Worm (Caenorhabditis elegans) whole organism, L1 larva: Measurements from ENCODE around the gene alh-4.

Experiments used
- C04F5.9 ChIP-seq: sonication (generic microtip); optimal IDR thresholded peaks from 2 replicates; lab custom pipeline; 2016; ENCODE audit warnings: missing genetic modification characterization, missing compliant biosample characterization
- blmp-1 ChIP-seq: fragments of 150-350 bp; optimal IDR thresholded peaks from 2 replicates; lab custom pipeline; 2014; ENCODE audit warnings: missing biosample characterization, missing genetic modification characterization
- ceh-63 ChIP-seq: fragments of 200-800 bp; sonication (Bioruptor generic); optimal IDR thresholded peaks from 2 replicates; lab custom pipeline; 2018; ENCODE audit warnings: mild to moderate bottlenecking, missing genetic modification characterization, missing compliant biosample characterization
- ceh-8 ChIP-seq: fragments of 200-800 bp; sonication (Bioruptor generic); optimal IDR thresholded peaks from 2 replicates; lab custom pipeline; 2018; ENCODE audit warnings: mild to moderate bottlenecking, missing genetic modification characterization, moderate library complexity, missing compliant biosample characterization
- ceh-88 ChIP-seq: fragments of 200-800 bp; sonication (Bioruptor generic); IDR thresholded peaks from 2 replicates; pipeline ENCODE4 v1.3.6; 2022; ENCODE audit warnings: missing genetic modification characterization, missing compliant biosample characterization
- ces-1 ChIP-seq: fragments of 150-350 bp; optimal IDR thresholded peaks from 2 replicates; lab custom pipeline; 2014; ENCODE audit warnings: missing biosample characterization, missing genetic modification reagents, missing genetic modification characterization
- dsc-1 ChIP-seq: sonication (generic microtip); optimal IDR thresholded peaks from 2 replicates; lab custom pipeline; 2016; ENCODE audit warnings: mild to moderate bottlenecking, missing genetic modification characterization, missing compliant biosample characterization
- efl-1 ChIP-seq, 4 experiments: fragments of 150-350 bp; optimal IDR thresholded peaks in 3 of 4; peaks in 1 of 4; 1 replicate in 1 of 4; 2 replicates in 3 of 4; lab custom pipeline; 2014; ENCODE audit warnings: missing biosample characterization in 2 of 4, missing genetic modification characterization in 2 of 4, missing genetic modification reagents in 2 of 4
- elt-2 ChIP-seq: sonication (generic microtip); optimal IDR thresholded peaks from 2 replicates; lab custom pipeline; 2016; ENCODE audit warnings: missing genetic modification characterization, mild to moderate bottlenecking, inconsistent platforms, missing compliant biosample characterization, missing genetic modification reagents
- elt-3 ChIP-seq, 6 experiments: fragments of 150-350 bp in 1 of 6; sonication (generic microtip); optimal IDR thresholded peaks; 2 replicates each; lab custom pipeline; 2017 to 2018; ENCODE audit warnings: missing biosample characterization in 6 of 6, missing genetic modification characterization in 6 of 6, inconsistent platforms in 1 of 6
- fkh-10 ChIP-seq: sonication (generic microtip); optimal IDR thresholded peaks from 2 replicates; lab custom pipeline; 2017; ENCODE audit warnings: missing biosample characterization, missing genetic modification reagents, missing genetic modification characterization
- fkh-4 ChIP-seq: sonication (generic microtip); optimal IDR thresholded peaks from 2 replicates; lab custom pipeline; 2016; ENCODE audit warnings: missing compliant biosample characterization, missing genetic modification characterization, borderline replicate concordance
- fkh-8 ChIP-seq: sonication (generic microtip); optimal IDR thresholded peaks from 2 replicates; lab custom pipeline; 2016; ENCODE audit warnings: mild to moderate bottlenecking, missing genetic modification characterization, missing compliant biosample characterization
- fos-1 ChIP-seq: fragments of 150-350 bp; optimal IDR thresholded peaks from 2 replicates; lab custom pipeline; 2014; ENCODE audit warnings: missing biosample characterization, missing genetic modification characterization
- hlh-4 ChIP-seq: sonication (generic microtip); optimal IDR thresholded peaks from 2 replicates; lab custom pipeline; 2016; ENCODE audit warnings: mild to moderate bottlenecking, missing genetic modification characterization, missing compliant biosample characterization
- hpl-2 ChIP-seq: fragments of 150-350 bp; optimal IDR thresholded peaks from 2 replicates; lab custom pipeline; 2014; ENCODE audit warnings: missing biosample characterization, missing genetic modification reagents, missing genetic modification characterization
- jun-1 ChIP-seq: fragments of 150-350 bp; optimal IDR thresholded peaks from 2 replicates; lab custom pipeline; 2014; ENCODE audit warnings: missing biosample characterization, missing genetic modification reagents, missing genetic modification characterization
- lin-14 ChIP-seq: fragments of 200-800 bp; sonication (Bioruptor generic); optimal IDR thresholded peaks from 2 replicates; lab custom pipeline; 2018; ENCODE audit warnings: mild to moderate bottlenecking, missing genetic modification characterization, moderate library complexity, missing compliant biosample characterization
- lin-15B ChIP-seq: fragments of 150-350 bp; sonication (generic microtip); optimal IDR thresholded peaks from 3 replicates; lab custom pipeline; 2014; ENCODE audit warnings: missing biosample characterization, missing genetic modification characterization
- lin-35 ChIP-seq, 2 experiments: fragments of 150-350 bp; optimal IDR thresholded peaks; 2 replicates each; lab custom pipeline; 2014; ENCODE audit warnings: missing biosample characterization in 2 of 2, missing genetic modification characterization in 2 of 2, missing genetic modification reagents in 2 of 2
- lsy-2 ChIP-seq, 2 experiments: fragments of 150-350 bp; optimal IDR thresholded peaks; 2 replicates each; lab custom pipeline; 2014; ENCODE audit warnings: missing biosample characterization in 2 of 2, missing genetic modification characterization in 2 of 2
- mdl-1 ChIP-seq, 2 experiments: fragments of 150-350 bp; optimal IDR thresholded peaks; 2 replicates each; lab custom pipeline; 2014 to 2017; ENCODE audit warnings: missing biosample characterization in 2 of 2, missing genetic modification characterization in 2 of 2, inconsistent platforms in 1 of 2
- mef-2 ChIP-seq: fragments of 150-350 bp; optimal IDR thresholded peaks from 2 replicates; lab custom pipeline; 2014; ENCODE audit warnings: missing biosample characterization, missing genetic modification characterization
- mep-1 ChIP-seq: fragments of 150-350 bp; optimal IDR thresholded peaks from 2 replicates; lab custom pipeline; 2014; ENCODE audit warnings: missing biosample characterization, missing genetic modification characterization
- nhr-11 ChIP-seq: fragments of 150-350 bp; optimal IDR thresholded peaks from 2 replicates; lab custom pipeline; 2014; ENCODE audit warnings: missing biosample characterization, missing genetic modification characterization
- nhr-12 ChIP-seq: sonication (generic microtip); optimal IDR thresholded peaks from 2 replicates; lab custom pipeline; 2017; ENCODE audit warnings: missing biosample characterization, missing genetic modification characterization
- nhr-19 ChIP-seq: fragments of 200-800 bp; sonication (Bioruptor generic); conservative IDR thresholded peaks from 2 replicates; pipeline ENCODE4 v1.3.6; 2022; ENCODE audit warnings: missing genetic modification characterization, missing compliant biosample characterization
- nhr-20 ChIP-seq: sonication (generic microtip); optimal IDR thresholded peaks from 2 replicates; lab custom pipeline; 2016; ENCODE audit warnings: mild to moderate bottlenecking, missing genetic modification characterization, missing compliant biosample characterization
- nhr-71 ChIP-seq: sonication (generic microtip); optimal IDR thresholded peaks from 2 replicates; lab custom pipeline; 2016; ENCODE audit warnings: mild to moderate bottlenecking, missing genetic modification characterization, moderate library complexity, missing compliant biosample characterization
- nhr-77 ChIP-seq: fragments of 150-350 bp; optimal IDR thresholded peaks from 2 replicates; lab custom pipeline; 2014; ENCODE audit warnings: missing biosample characterization, missing genetic modification characterization
- nhr-84 ChIP-seq: sonication (generic microtip); optimal IDR thresholded peaks from 2 replicates; lab custom pipeline; 2017; ENCODE audit warnings: missing biosample characterization, missing genetic modification characterization
- nhr-85 ChIP-seq: sonication (generic microtip); peaks from one replicate; lab custom pipeline; 2016; ENCODE audit warnings: missing genetic modification characterization, inconsistent platforms, missing compliant biosample characterization
- rnt-1 ChIP-seq: sonication (generic microtip); optimal IDR thresholded peaks from 2 replicates; lab custom pipeline; 2016; ENCODE audit warnings: mild to moderate bottlenecking, missing genetic modification characterization, moderate library complexity, missing compliant biosample characterization
- snu-23 ChIP-seq: sonication (generic microtip); optimal IDR thresholded peaks from 2 replicates; lab custom pipeline; 2016; ENCODE audit warnings: missing genetic modification characterization, missing compliant biosample characterization
- sup-37 ChIP-seq: fragments of 200-800 bp; sonication (Bioruptor generic); optimal IDR thresholded peaks from 2 replicates; lab custom pipeline; 2018; ENCODE audit warnings: mild to moderate bottlenecking, missing genetic modification characterization, missing compliant biosample characterization
- tlp-1 ChIP-seq: fragments of 150-350 bp; optimal IDR thresholded peaks from 2 replicates; lab custom pipeline; 2014; ENCODE audit warnings: missing biosample characterization, missing genetic modification characterization
- unc-62 ChIP-seq: fragments of 150-350 bp; optimal IDR thresholded peaks from 2 replicates; lab custom pipeline; 2014; ENCODE audit warnings: missing biosample characterization, missing genetic modification reagents, missing genetic modification characterization
- unc-98 ChIP-seq: fragments of 200-800 bp; sonication (Bioruptor generic); IDR thresholded peaks from 2 replicates; pipeline ENCODE4 v1.3.6; 2022; ENCODE audit warnings: missing genetic modification characterization, missing compliant biosample characterization
- vab-15 ChIP-seq: sonication (generic microtip); optimal IDR thresholded peaks from 2 replicates; lab custom pipeline; 2017; ENCODE audit warnings: missing genotype, mild to moderate bottlenecking, missing genetic modification characterization, missing compliant biosample characterization
- zag-1 ChIP-seq: fragments of 150-350 bp; optimal IDR thresholded peaks from 2 replicates; lab custom pipeline; 2014; ENCODE audit warnings: missing biosample characterization, missing genetic modification characterization
- zip-4 ChIP-seq: fragments of 200-800 bp; sonication (Bioruptor generic); optimal IDR thresholded peaks from 2 replicates; lab custom pipeline; 2018; ENCODE audit warnings: mild to moderate bottlenecking, missing genetic modification characterization, moderate library complexity, missing compliant biosample characterization
- ztf-11 ChIP-seq, 2 experiments: sonication (generic microtip); optimal IDR thresholded peaks; 2 replicates each; lab custom pipeline; 2016 to 2017; ENCODE audit warnings: missing genetic modification characterization in 2 of 2, missing biosample characterization in 1 of 2, missing compliant biosample characterization in 1 of 2
- ztf-4 ChIP-seq: fragments of 150-350 bp; optimal IDR thresholded peaks from 2 replicates; lab custom pipeline; 2014; ENCODE audit warnings: missing biosample characterization, missing genetic modification characterization

Gene alh-4

DNA sequence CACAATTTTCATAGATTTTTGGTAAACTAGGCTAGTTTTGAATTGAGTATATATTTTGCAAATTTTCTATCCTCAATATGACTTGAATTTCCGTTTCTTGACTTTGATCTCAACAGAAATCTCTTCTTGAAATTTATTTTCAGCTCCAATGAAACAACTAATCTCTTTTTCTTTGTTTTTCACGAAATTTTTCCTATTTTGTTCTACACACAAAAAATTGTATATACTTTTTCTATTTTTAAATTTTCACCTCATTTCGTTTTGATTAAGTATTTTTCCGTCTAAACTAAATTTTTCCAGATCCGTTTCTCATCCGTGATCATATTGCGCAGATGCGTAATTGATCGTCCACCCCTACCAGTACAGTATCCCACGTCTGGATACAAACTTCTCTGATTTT is 35.0 kb upstream of the alh-4 start, which contains the start of gene unc-83:
unc-83 (plus strand) TSS at position 301 of the 400 bp plus-strand sequence.
- no peak for TF ChIP-seq nhr-12
- no peak for TF ChIP-seq fos-1 (tag; lab: Kevin White, UChicago)
- TF ChIP-seq rnt-1 (tag; lab: Kevin White, UChicago), result no peak
- TF ChIP-seq mep-1 (tag; lab: Kevin White, UChicago), result no peak

DNA sequence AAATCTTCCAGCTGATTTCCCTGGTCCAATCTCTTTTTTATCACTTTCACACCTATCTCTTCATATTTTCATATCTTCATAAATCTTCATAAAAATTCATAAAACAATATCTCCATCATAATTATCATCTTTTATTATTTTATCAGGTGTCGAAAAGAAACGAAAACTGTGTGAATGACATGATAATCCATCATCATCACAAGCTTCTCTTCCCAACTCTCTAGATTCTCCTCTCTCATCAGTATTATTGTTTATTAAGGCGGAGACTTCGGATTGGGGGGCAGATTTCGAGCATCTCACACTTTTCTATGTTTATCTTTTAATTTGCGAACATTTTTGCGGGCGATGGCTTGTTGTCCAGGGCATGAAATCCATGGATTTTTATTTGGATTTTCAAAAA is 34.5 kb upstream of the alh-4 start:
- TF ChIP-seq mep-1 (tag; lab: Kevin White, UChicago), result no peak
- TF ChIP-seq jun-1 (tag; lab: Kevin White, UChicago), result no peak
- peak; percentile 13 for TF ChIP-seq blmp-1

DNA sequence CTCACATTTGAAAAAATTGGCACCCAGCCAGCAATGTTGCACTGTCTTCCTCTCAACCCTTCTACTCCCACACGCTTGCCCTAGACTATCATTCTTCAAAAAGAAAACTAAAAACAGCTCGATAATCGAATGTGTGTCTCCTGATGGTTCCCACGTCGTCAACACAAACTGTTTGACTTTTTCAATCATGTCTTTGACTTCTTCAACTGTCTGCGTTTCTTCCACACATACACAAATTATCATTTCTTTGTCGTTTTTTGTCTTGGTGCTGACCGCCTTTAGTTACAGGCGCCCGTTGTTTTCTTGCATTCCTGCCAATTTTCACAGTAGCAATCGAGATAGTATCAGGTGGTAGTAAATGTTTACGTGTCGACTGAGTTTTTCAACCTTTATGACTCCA is 32.9 kb upstream of the alh-4 start:
- TF ChIP-seq elt-2 (peak; percentile 24), ceh-88 (GFP tag; lab: Robert Waterston, UW) (no peak), nhr-12 (no peak), lin-35 (GFP tag; optimal IDR thresholded peaks at IDR 0.05; lab: Kevin White, UChicago) (peak in 1 of 2 experiments; percentile 64), ztf-4 (tag; lab: Kevin White, UChicago) (no peak), unc-62 (no peak), C04F5.9 (no peak), nhr-84 (tag; lab: Kevin White, UChicago) (no peak), nhr-85 (tag; lab: Kevin White, UChicago) (peak; percentile 87), mef-2 (no peak), ceh-8 (no peak), mep-1 (tag; lab: Kevin White, UChicago) (no peak), snu-23 (peak; percentile 18), lin-14 (GFP tag; lab: Kevin White, UChicago) (peak; percentile 33), zip-4 (no peak), dsc-1 (tag; lab: Kevin White, UChicago) (no peak), fkh-8 (tag; lab: Kevin White, UChicago) (no peak), efl-1 (optimal IDR thresholded peaks at IDR 0.05; lab: Kevin White, UChicago) (no peak), efl-1 (GFP tag; optimal IDR thresholded peaks at IDR 0.05 in 1 of 2; lab: Kevin White, UChicago) (no peak), tlp-1 (tag; lab: Kevin White, UChicago) (no peak), nhr-20 (tag; lab: Kevin White, UChicago) (peak; percentile 14), nhr-77 (tag; lab: Kevin White, UChicago) (no peak), lsy-2 (tag; optimal IDR thresholded peaks at IDR 0.05; lab: Kevin White, UChicago) (peak in 1 of 2 experiments; percentile 15), hlh-4 (tag; lab: Kevin White, UChicago) (no peak), vab-15 (tag; lab: Kevin White, UChicago) (peak; percentile 13), zag-1 (tag; lab: Kevin White, UChicago) (no peak), elt-3 (tag; optimal IDR thresholded peaks at IDR 0.05; lab: Kevin White, UChicago) (peak in 1 of 6 experiments; percentile 47), ztf-11 (tag; optimal IDR thresholded peaks at IDR 0.05; lab: Kevin White, UChicago) (no peak), mdl-1 (tag; optimal IDR thresholded peaks at IDR 0.05; lab: Kevin White, UChicago) (no peak), jun-1 (tag; lab: Kevin White, UChicago) (no peak), ceh-63 (no peak), blmp-1 (peak; percentile 12)

DNA sequence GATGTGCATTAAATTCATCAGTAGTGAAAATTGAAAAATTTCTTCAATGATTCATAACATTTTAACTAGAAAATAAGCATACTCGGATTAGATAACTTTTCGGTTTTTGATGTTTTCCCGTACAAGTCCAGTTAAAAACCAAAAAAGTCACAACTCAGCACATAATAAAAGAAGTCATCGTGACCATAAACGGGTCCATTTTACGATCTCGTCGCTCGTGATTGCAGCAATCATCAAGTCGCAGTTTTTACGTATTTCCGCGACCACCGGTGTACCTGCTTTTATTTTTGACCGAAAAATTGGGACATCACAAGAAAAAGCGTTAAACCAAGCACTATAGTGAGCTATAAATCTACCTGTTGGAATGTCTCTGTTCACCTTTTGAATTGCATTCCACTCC is 31.5 kb upstream of the alh-4 start:
- TF ChIP-seq ceh-63 (peak; percentile 16), dsc-1 (tag; lab: Kevin White, UChicago) (no peak), nhr-85 (tag; lab: Kevin White, UChicago) (peak; percentile 5), fkh-10 (no peak), sup-37 (GFP tag; lab: Kevin White, UChicago) (no peak), fkh-4 (no peak), ces-1 (GFP tag; lab: Kevin White, UChicago) (no peak), ceh-88 (GFP tag; lab: Robert Waterston, UW) (no peak), nhr-19 (GFP tag; lab: Robert Waterston, UW) (no peak), lin-15B (tag; lab: Kevin White, UChicago) (no peak), rnt-1 (tag; lab: Kevin White, UChicago) (no peak), hpl-2 (no peak), nhr-71 (tag; lab: Kevin White, UChicago) (no peak), unc-98 (GFP tag; lab: Robert Waterston, UW) (no peak), nhr-11 (tag; lab: Kevin White, UChicago) (no peak), ceh-8 (no peak), lsy-2 (tag; optimal IDR thresholded peaks at IDR 0.05; lab: Kevin White, UChicago) (no peak), zip-4 (no peak)
